Worm (Caenorhabditis elegans): ENCODE measurements around the gene Y54F10AM.15.

Y54F10AM.15 gene

DNA sequence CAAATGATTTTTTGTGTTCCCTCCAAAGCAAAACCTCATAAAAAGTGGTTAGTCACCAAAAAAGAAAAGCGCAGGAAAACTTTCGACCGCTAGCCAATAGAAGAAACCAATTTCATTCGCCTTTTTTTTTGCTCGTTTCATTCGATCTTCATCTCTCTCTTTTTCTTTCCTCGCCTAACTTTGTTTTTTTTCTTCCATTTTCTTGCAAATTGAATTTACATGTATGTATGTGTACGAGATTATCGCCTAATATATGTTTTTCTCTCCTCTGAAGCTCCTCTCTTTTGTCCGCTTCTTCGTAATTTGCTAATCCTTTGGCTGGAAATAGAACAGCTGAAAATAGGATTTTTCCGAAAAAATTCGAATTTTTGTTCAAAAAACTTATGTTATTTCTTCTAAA is 23.9 kb upstream of the Y54F10AM.15 start:
- TF ChIP-seq ceh-8 (GFP tag; optimal IDR thresholded peaks at IDR 0.05), result no peak
- TF ChIP-seq nhr-19 (GFP tag; conservative IDR thresholded peaks at IDR 0.05), result no peak
- TF ChIP-seq dsc-1 (tag; optimal IDR thresholded peaks at IDR 0.05), result peak; percentile 2
- peak; percentile 69 for TF ChIP-seq lin-14 (GFP tag; optimal IDR thresholded peaks at IDR 0.05)
- peak; percentile 8 for TF ChIP-seq nhr-85 (tag)
- TF ChIP-seq ces-1 (GFP tag; optimal IDR thresholded peaks at IDR 0.05), result peak; percentile 15

DNA sequence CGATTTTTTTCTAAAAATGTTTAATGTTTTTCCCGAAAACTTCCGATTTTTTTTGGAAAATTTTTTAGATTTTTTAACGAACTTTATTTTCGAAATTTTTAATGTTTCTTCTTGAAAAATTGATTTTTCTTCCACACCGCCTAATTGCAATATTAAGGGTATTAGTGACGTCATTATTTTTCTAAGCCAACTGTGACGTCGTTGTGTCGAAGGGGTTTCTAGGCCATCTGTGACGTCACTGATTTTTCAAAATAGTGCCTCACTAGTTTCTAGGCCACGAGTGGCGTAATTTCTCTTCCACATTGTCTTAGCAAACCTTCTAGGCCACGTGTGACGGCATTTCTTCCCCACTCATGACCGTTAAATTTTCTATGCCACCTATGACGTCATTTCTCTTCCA is 23.5 kb upstream of the Y54F10AM.15 start:
- no peak for TF ChIP-seq snpc-4 (tag; optimal IDR thresholded peaks at IDR 0.05)
- TF ChIP-seq rnt-1 (tag; optimal IDR thresholded peaks at IDR 0.05), result no peak

DNA sequence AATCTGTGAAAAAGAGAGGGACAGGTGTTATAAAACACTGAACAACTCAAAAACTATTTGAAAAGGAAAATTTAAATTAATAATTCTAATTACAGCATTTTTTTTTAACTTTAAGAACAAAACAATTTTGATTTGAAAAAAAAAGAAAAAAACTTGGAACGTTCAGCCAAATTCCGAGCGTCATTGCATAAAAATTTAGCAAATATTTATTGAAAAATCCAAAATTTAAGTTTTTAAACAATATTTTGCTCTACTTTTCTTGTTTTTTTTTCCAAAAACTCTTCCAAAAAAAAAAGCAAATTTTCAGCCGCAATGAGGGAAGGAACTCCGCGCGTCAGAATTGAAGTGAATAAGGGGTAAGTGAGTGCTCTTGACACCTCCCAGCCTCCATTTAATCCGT is 21.1 kb upstream of the Y54F10AM.15 start, which contains the start of gene feh-1:
Gene feh-1 (plus strand): TSS at position 301 of the 400 bp plus-strand sequence.
- no peak for TF ChIP-seq zip-4 (GFP tag; optimal IDR thresholded peaks at IDR 0.05)
- TF ChIP-seq mdl-1 (tag; optimal IDR thresholded peaks at IDR 0.05), result no peak
- TF ChIP-seq snu-23 (GFP tag; optimal IDR thresholded peaks at IDR 0.05), result no peak
- no peak for TF ChIP-seq ceh-8 (GFP tag; optimal IDR thresholded peaks at IDR 0.05)
- no peak for TF ChIP-seq tbx-2 (tag; optimal IDR thresholded peaks at IDR 0.05)
- no peak for TF ChIP-seq ceh-63 (GFP tag; optimal IDR thresholded peaks at IDR 0.05)
- no peak for TF ChIP-seq tlp-1 (tag; optimal IDR thresholded peaks at IDR 0.05)
- TF ChIP-seq lin-13 (GFP tag; optimal IDR thresholded peaks at IDR 0.05), result no peak
- no peak for TF ChIP-seq fkh-4 (tag; optimal IDR thresholded peaks at IDR 0.05; ENCODE audit: borderline replicate concordance)
- TF ChIP-seq ztf-11 (tag; optimal IDR thresholded peaks at IDR 0.05), result no peak

DNA sequence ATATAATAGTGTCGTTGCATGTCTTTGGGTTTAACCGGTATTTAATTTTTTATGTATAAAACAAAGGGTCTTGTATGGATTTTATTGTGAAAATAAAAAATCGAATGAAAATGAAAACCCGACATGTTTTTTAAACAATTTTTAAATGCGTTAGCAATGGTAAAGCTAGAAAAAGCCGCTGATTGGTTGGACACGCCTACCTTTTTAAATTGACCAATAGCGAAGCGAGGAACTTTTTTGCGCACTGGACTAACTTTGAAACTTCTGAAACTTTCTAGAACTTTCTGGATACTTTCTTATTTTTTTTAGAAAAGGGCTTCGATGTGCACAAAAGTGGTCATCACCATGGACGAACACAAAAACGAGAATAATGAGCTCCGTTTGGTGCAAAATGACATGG is 17.8 kb upstream of the Y54F10AM.15 start:
- TF ChIP-seq alr-1 (tag; optimal IDR thresholded peaks at IDR 0.05; ENCODE audit: borderline replicate concordance), result no peak
- TF ChIP-seq ztf-4 (tag; optimal IDR thresholded peaks at IDR 0.05), result no peak
- no peak for TF ChIP-seq zag-1 (tag; optimal IDR thresholded peaks at IDR 0.05)
- TF ChIP-seq elt-2 (tag; optimal IDR thresholded peaks at IDR 0.05), result no peak
- no peak for TF ChIP-seq mef-2 (tag; optimal IDR thresholded peaks at IDR 0.05)
- no peak for TF ChIP-seq nhr-76 (tag; optimal IDR thresholded peaks at IDR 0.05)
- no peak for TF ChIP-seq nhr-12 (tag; optimal IDR thresholded peaks at IDR 0.05)
- TF ChIP-seq snpc-4 (tag; optimal IDR thresholded peaks at IDR 0.05), result no peak
- no peak for TF ChIP-seq lir-3 (tag; optimal IDR thresholded peaks at IDR 0.05; ENCODE audit: poor library complexity)
- no peak for TF ChIP-seq F16B12.6 (tag; optimal IDR thresholded peaks at IDR 0.05)
- no peak for TF ChIP-seq sox-4 (tag; optimal IDR thresholded peaks at IDR 0.05)
- TF ChIP-seq snu-23 (GFP tag; optimal IDR thresholded peaks at IDR 0.05), result no peak
- no peak for TF ChIP-seq unc-30 (tag; optimal IDR thresholded peaks at IDR 0.05)
- TF ChIP-seq aha-1 (tag; optimal IDR thresholded peaks at IDR 0.05), result no peak
- no peak for TF ChIP-seq mab-9 (GFP tag; IDR thresholded peaks at IDR 0.05)

DNA sequence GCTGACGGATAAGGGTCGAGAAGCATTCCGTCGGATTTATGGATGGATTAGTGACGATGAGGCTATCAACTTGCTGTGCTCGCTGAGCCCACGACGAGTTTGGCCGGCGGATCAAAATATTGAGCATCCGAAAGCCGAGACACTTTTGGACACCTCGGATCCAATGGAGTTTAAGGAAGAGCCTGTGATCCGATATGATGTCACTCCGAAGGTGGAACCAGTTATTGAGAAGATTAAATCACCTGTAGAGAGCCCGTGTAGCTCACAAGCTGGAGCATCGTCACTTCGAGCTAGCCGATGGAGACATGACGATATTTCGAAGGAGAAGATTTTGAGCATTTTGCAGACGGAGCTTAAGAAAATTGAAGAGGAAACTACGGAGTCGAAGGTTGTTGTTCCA is 12.0 kb upstream of the Y54F10AM.15 start:
- TF ChIP-seq lsy-2 (tag; optimal IDR thresholded peaks at IDR 0.05), result no peak
- no peak for TF ChIP-seq ceh-8 (GFP tag; optimal IDR thresholded peaks at IDR 0.05)
- no peak for TF ChIP-seq lin-14 (GFP tag; optimal IDR thresholded peaks at IDR 0.05)
- TF ChIP-seq vab-15 (tag; optimal IDR thresholded peaks at IDR 0.05), result no peak
- no peak for TF ChIP-seq pax-3 (tag; optimal IDR thresholded peaks at IDR 0.05)
- no peak for TF ChIP-seq mef-2 (tag; optimal IDR thresholded peaks at IDR 0.05)
- TF ChIP-seq ceh-63 (GFP tag; optimal IDR thresholded peaks at IDR 0.05), result no peak
- no peak for TF ChIP-seq alr-1 (tag; optimal IDR thresholded peaks at IDR 0.05; ENCODE audit: borderline replicate concordance)
- TF ChIP-seq C04F5.9 (tag; optimal IDR thresholded peaks at IDR 0.05), result no peak
- TF ChIP-seq zip-4 (GFP tag; optimal IDR thresholded peaks at IDR 0.05), result no peak
- no peak for TF ChIP-seq rnt-1 (tag; optimal IDR thresholded peaks at IDR 0.05)
- TF ChIP-seq unc-130 (tag; optimal IDR thresholded peaks at IDR 0.05), result no peak
- TF ChIP-seq pag-3 (tag; optimal IDR thresholded peaks at IDR 0.05; ENCODE audit: borderline replicate concordance, insufficient read depth), result no peak
- TF ChIP-seq tlp-1 (tag; optimal IDR thresholded peaks at IDR 0.05), result no peak

All from whole organism, L1 larva.